Worm (Caenorhabditis elegans) whole organism, L4 larva: ENCODE results near the gene fbxc-53.
A peak's percentile ranks its signal among the peaks of the same experiment; 100 is the strongest.

Experiments used
- ama-1 ChIP-seq: fragments of 150-350 bp; optimal IDR thresholded peaks from 2 replicates; lab custom pipeline; 2014; ENCODE audit warnings: inconsistent platforms, mixed read lengths
- ceh-20 ChIP-seq: fragments of 200-800 bp; sonication (Bioruptor generic); IDR thresholded peaks from 2 replicates; pipeline ENCODE4 v1.3.6; 2022; ENCODE audit warnings: missing genetic modification reagents, missing genetic modification characterization, missing compliant biosample characterization
- hlh-30 ChIP-seq: sonication (generic microtip); optimal IDR thresholded peaks from 2 replicates; lab custom pipeline; 2017; ENCODE audit warnings: antibody characterized with exemption, mild to moderate bottlenecking, missing genetic modification characterization, missing compliant biosample characterization; ENCODE audit not compliant: insufficient read depth
- mes-2 ChIP-seq: sonication (generic microtip); optimal IDR thresholded peaks from 2 replicates; lab custom pipeline; 2016; ENCODE audit warnings: missing genotype, mild to moderate bottlenecking, missing genetic modification characterization, missing compliant biosample characterization; ENCODE audit not compliant: poor library complexity, severe bottlenecking
- nhr-77 ChIP-seq: fragments of 150-350 bp; optimal IDR thresholded peaks from 2 replicates; lab custom pipeline; 2014; ENCODE audit warnings: missing biosample characterization, missing genetic modification characterization
- pqm-1 ChIP-seq: sonication (generic microtip); optimal IDR thresholded peaks from 2 replicates; lab custom pipeline; 2017; ENCODE audit warnings: missing biosample characterization, missing genetic modification characterization
- unc-62 ChIP-seq, 3 experiments: fragments of 150-350 bp in 1 of 3; sonication (generic microtip); optimal IDR thresholded peaks in 2 of 3; peaks in 1 of 3; 1 replicate in 1 of 3; 2 replicates in 2 of 3; lab custom pipeline; 2014 to 2017; ENCODE audit warnings: missing biosample characterization in 3 of 3, missing genetic modification characterization in 3 of 3, missing genetic modification reagents in 3 of 3, missing genotype in 1 of 3
- zag-1 ChIP-seq: fragments of 150-350 bp; optimal IDR thresholded peaks from 2 replicates; lab custom pipeline; 2014; ENCODE audit warnings: missing biosample characterization, missing genetic modification characterization

ce11 chrII:3694664-3695063 lies 16.4 kb upstream of the fbxc-53 start, which contains the start of gene srx-102:
- TF ChIP-seq mes-2 (tag; lab: Kevin White, UChicago) (no peak), pqm-1 (tag; lab: Kevin White, UChicago) (no peak), zag-1 (no peak), ceh-20 (GFP tag; lab: Robert Waterston, UW) (no peak), unc-62 (GFP tag; optimal IDR thresholded peaks at IDR 0.05 in 1 of 2; lab: Kevin White, UChicago) (peak in 1 of 2 experiments; percentile 45), unc-62 (tag; optimal IDR thresholded peaks at IDR 0.05; lab: Kevin White, UChicago) (no peak), nhr-77 (no peak), ama-1 (no peak), hlh-30 (no peak)
